Fruit fly (Drosophila melanogaster) whole organism, embryonic: Measurements from ENCODE around the gene srp.
A peak's percentile ranks its signal among the peaks of the same experiment; 100 is the strongest.

Source experiments
- Ada2b ChIP-seq: fragments of 200-800 bp; sonication (Bioruptor generic); IDR thresholded peaks from 2 replicates; pipeline ENCODE4 v1.3.6; 2022; ENCODE audit warnings: missing biosample characterization, missing genetic modification characterization
- Asciz ChIP-seq: fragments of 200-800 bp; sonication (Bioruptor generic); optimal IDR thresholded peaks from 2 replicates; lab custom pipeline; 2017; ENCODE audit warnings: missing biosample characterization, mild to moderate bottlenecking, missing genetic modification characterization, missing genetic modification reagents
- Atf-2 ChIP-seq: fragments of 200-800 bp; sonication (Bioruptor generic); optimal IDR thresholded peaks from 2 replicates; lab custom pipeline; 2016; ENCODE audit warnings: missing biosample characterization, missing genetic modification characterization
- CG10366 ChIP-seq: fragments of 200-800 bp; sonication (Bioruptor generic); IDR thresholded peaks from 2 replicates; pipeline ENCODE4 v1.3.6; 2022; ENCODE audit warnings: missing biosample characterization, missing genetic modification characterization
- CG10979 ChIP-seq: fragments of 200-800 bp; sonication (Bioruptor generic); optimal IDR thresholded peaks from 2 replicates; lab custom pipeline; 2018; ENCODE audit warnings: missing biosample characterization, mild to moderate bottlenecking, missing genetic modification characterization, moderate library complexity
- CG11504 ChIP-seq: fragments of 200-800 bp; sonication (Bioruptor generic); optimal IDR thresholded peaks from 3 replicates; lab custom pipeline; 2019; ENCODE audit warnings: missing biosample characterization, mild to moderate bottlenecking, missing genetic modification characterization, moderate library complexity
- CG11723 ChIP-seq: fragments of 200-800 bp; sonication (Bioruptor generic); optimal IDR thresholded peaks from 2 replicates; lab custom pipeline; 2017; ENCODE audit warnings: missing biosample characterization, mild to moderate bottlenecking, missing genetic modification characterization
- CG13624 ChIP-seq: fragments of 200-800 bp; sonication (Bioruptor generic); optimal IDR thresholded peaks from 2 replicates; lab custom pipeline; 2016; ENCODE audit warnings: missing biosample characterization, missing genetic modification characterization
- CG14965 ChIP-seq: fragments of 200-800 bp; sonication (Bioruptor generic); optimal IDR thresholded peaks from 2 replicates; lab custom pipeline; 2016; ENCODE audit warnings: missing biosample characterization, missing genetic modification characterization, borderline replicate concordance
- CG1529 ChIP-seq: fragments of 200-800 bp; sonication (Bioruptor generic); optimal IDR thresholded peaks from 3 replicates; lab custom pipeline; 2018; ENCODE audit warnings: missing biosample characterization, missing genetic modification characterization
- CG3407 ChIP-seq: fragments of 200-800 bp; sonication (Bioruptor generic); optimal IDR thresholded peaks from 2 replicates; lab custom pipeline; 2018; ENCODE audit warnings: missing biosample characterization, mild to moderate bottlenecking, missing genetic modification characterization
- CG4820 ChIP-seq: fragments of 200-800 bp; sonication (Bioruptor generic); optimal IDR thresholded peaks from 3 replicates; lab custom pipeline; 2016; ENCODE audit warnings: missing biosample characterization, missing genetic modification characterization
- CG6765 ChIP-seq: fragments of 200-800 bp; sonication (Bioruptor generic); optimal IDR thresholded peaks from 3 replicates; lab custom pipeline; 2017; ENCODE audit warnings: missing biosample characterization, mild to moderate bottlenecking, missing genetic modification characterization
- CG6854 ChIP-seq: fragments of 200-800 bp; sonication (Bioruptor generic); optimal IDR thresholded peaks from 3 replicates; lab custom pipeline; 2017; ENCODE audit warnings: missing biosample characterization, mild to moderate bottlenecking, missing genetic modification characterization
- CG7745 ChIP-seq: fragments of 200-800 bp; sonication (Bioruptor generic); optimal IDR thresholded peaks from 2 replicates; lab custom pipeline; 2018; ENCODE audit warnings: missing biosample characterization, mild to moderate bottlenecking, missing genetic modification characterization, moderate library complexity
- CG7786 ChIP-seq: fragments of 200-800 bp; sonication (Bioruptor generic); optimal IDR thresholded peaks from 2 replicates; lab custom pipeline; 2016; ENCODE audit warnings: missing biosample characterization, missing genetic modification characterization
- CG7839 ChIP-seq: fragments of 200-800 bp; sonication (Bioruptor generic); optimal IDR thresholded peaks from 3 replicates; lab custom pipeline; 2018; ENCODE audit warnings: missing biosample characterization, mild to moderate bottlenecking, missing genetic modification characterization, moderate library complexity
- CG8281 ChIP-seq: fragments of 200-800 bp; sonication (Bioruptor generic); optimal IDR thresholded peaks from 2 replicates; lab custom pipeline; 2018; ENCODE audit warnings: missing biosample characterization, mild to moderate bottlenecking, missing genetic modification characterization, moderate library complexity
- CHES-1-like ChIP-seq: fragments of 200-800 bp; sonication (Bioruptor generic); optimal IDR thresholded peaks from 2 replicates; lab custom pipeline; 2016; ENCODE audit warnings: missing biosample characterization, missing genetic modification characterization
- Dbx ChIP-seq: fragments of 200-800 bp; sonication (Bioruptor generic); IDR thresholded peaks from 3 replicates; pipeline ENCODE4 v1.3.6; 2022; ENCODE audit warnings: missing biosample characterization, missing genetic modification characterization
- Drgx ChIP-seq: fragments of 200-800 bp; sonication (Bioruptor generic); IDR thresholded peaks from 2 replicates; pipeline ENCODE4 v1.3.6; 2022; ENCODE audit warnings: missing biosample characterization, missing genetic modification characterization
- Gug ChIP-seq: fragments of 200-800 bp; sonication (Bioruptor generic); IDR thresholded peaks from 4 replicates; pipeline ENCODE4 v1.3.6; 2022; ENCODE audit warnings: missing biosample characterization, missing genetic modification characterization
- Lhr ChIP-seq: fragments of 200-800 bp; sonication (Bioruptor generic); optimal IDR thresholded peaks from 3 replicates; lab custom pipeline; 2017; ENCODE audit warnings: mild to moderate bottlenecking, missing biosample characterization, missing genetic modification reagents, missing genetic modification characterization
- Neu2 ChIP-seq: fragments of 200-800 bp; sonication (Bioruptor generic); optimal IDR thresholded peaks from 3 replicates; lab custom pipeline; 2016; ENCODE audit warnings: missing biosample characterization, missing genetic modification characterization, borderline replicate concordance
- Nf-YB ChIP-seq: fragments of 200-800 bp; sonication (Bioruptor generic); optimal IDR thresholded peaks from 3 replicates; lab custom pipeline; 2019; ENCODE audit warnings: missing biosample characterization, mild to moderate bottlenecking, missing genetic modification characterization, moderate library complexity
- Pdp1 ChIP-seq, 2 experiments: fragments of 200-800 bp; sonication (Bioruptor generic); optimal IDR thresholded peaks; 3 replicates each; lab custom pipeline; 2016; ENCODE audit warnings: missing biosample characterization in 2 of 2, missing genetic modification characterization in 2 of 2, mild to moderate bottlenecking in 1 of 2, moderate library complexity in 1 of 2
- Poxn ChIP-seq: fragments of 200-800 bp; sonication (Bioruptor generic); IDR thresholded peaks from 2 replicates; pipeline ENCODE4 v1.3.6; 2022; ENCODE audit warnings: missing biosample characterization, missing genetic modification characterization
- Sry-δ ChIP-seq: fragments of 200-800 bp; sonication (Bioruptor generic); optimal IDR thresholded peaks from 2 replicates; lab custom pipeline; 2016; ENCODE audit warnings: missing biosample characterization, missing genetic modification characterization
- Stat92E ChIP-seq, 3 experiments: fragments of >200 bp in 2 of 3; fragments of 200-800 bp in 1 of 3; sonication (Bioruptor generic) in 1 of 3; optimal IDR thresholded peaks; 2 replicates each; lab custom pipeline; 2017 to 2019; ENCODE audit warnings: missing biosample characterization in 3 of 3, missing genetic modification characterization in 3 of 3, mild to moderate bottlenecking in 1 of 3, moderate library complexity in 1 of 3
- Taf1 ChIP-seq: fragments of 200-800 bp; sonication (Bioruptor generic); IDR thresholded peaks from 2 replicates; pipeline ENCODE4 v1.3.6; 2022; ENCODE audit warnings: missing biosample characterization, missing genetic modification characterization
- Trl ChIP-seq, 3 experiments: fragments of >200 bp in 2 of 3; fragments of 200-800 bp in 1 of 3; sonication (Bioruptor generic) in 1 of 3; optimal IDR thresholded peaks; 2 replicates in 1 of 3; 3 replicates in 2 of 3; lab custom pipeline; 2016 to 2017; ENCODE audit warnings: missing biosample characterization in 1 of 3, missing genetic modification characterization in 1 of 3
- ab ChIP-seq: fragments of 200-800 bp; sonication (Bioruptor generic); optimal IDR thresholded peaks from 2 replicates; lab custom pipeline; 2016; ENCODE audit warnings: missing biosample characterization, missing genetic modification characterization
- ase ChIP-seq: fragments of 200-800 bp; sonication (Bioruptor generic); IDR thresholded peaks from 3 replicates; pipeline ENCODE4 v1.3.6; 2022; ENCODE audit warnings: missing biosample characterization, missing genetic modification characterization
- bbx ChIP-seq: fragments of 200-800 bp; sonication (Bioruptor generic); IDR thresholded peaks from 2 replicates; pipeline ENCODE4 v1.3.6; 2022; ENCODE audit warnings: missing biosample characterization, missing genetic modification characterization; ENCODE audit not compliant: partially characterized antibody
- danr ChIP-seq: fragments of 200-800 bp; sonication (Bioruptor generic); IDR thresholded peaks from 2 replicates; pipeline ENCODE4 v1.3.6; 2022; ENCODE audit warnings: missing biosample characterization, missing genetic modification characterization
- fd64A ChIP-seq: fragments of 200-800 bp; sonication (Bioruptor generic); optimal IDR thresholded peaks from 3 replicates; lab custom pipeline; 2018; ENCODE audit warnings: missing biosample characterization, mild to moderate bottlenecking, missing genetic modification characterization
- hbn ChIP-seq: fragments of 200-800 bp; sonication (Bioruptor generic); IDR thresholded peaks from 2 replicates; pipeline ENCODE4 v1.3.6; 2022; ENCODE audit warnings: missing biosample characterization, missing genetic modification characterization; ENCODE audit not compliant: partially characterized antibody
- jing ChIP-seq: fragments of 200-800 bp; sonication (Bioruptor generic); optimal IDR thresholded peaks from 2 replicates; lab custom pipeline; 2018; ENCODE audit warnings: missing biosample characterization, mild to moderate bottlenecking, missing genetic modification characterization
- lilli ChIP-seq: fragments of 200-800 bp; sonication (Bioruptor generic); optimal IDR thresholded peaks from 3 replicates; lab custom pipeline; 2016; ENCODE audit warnings: missing biosample characterization, missing genetic modification characterization
- lov ChIP-seq, 2 experiments: fragments of 200-800 bp in 1 of 2; fragments of >200 bp in 1 of 2; sonication (Bioruptor generic) in 1 of 2; IDR thresholded peaks in 1 of 2; optimal IDR thresholded peaks in 1 of 2; 2 replicates in 1 of 2; 3 replicates in 1 of 2; pipeline versions ENCODE4 v1.3.6 to Lab custom; 2017 to 2022; ENCODE audit warnings: missing biosample characterization in 1 of 2, missing genetic modification characterization in 1 of 2
- nerfin-2 ChIP-seq: fragments of 200-800 bp; sonication (Bioruptor generic); IDR thresholded peaks from 2 replicates; pipeline ENCODE4 v1.3.6; 2022; ENCODE audit warnings: missing biosample characterization, missing genetic modification characterization; ENCODE audit not compliant: partially characterized antibody
- otp ChIP-seq: fragments of 200-800 bp; sonication (Bioruptor generic); IDR thresholded peaks from 3 replicates; pipeline ENCODE4, ENCODE4 v1.3.6; 2022; ENCODE audit warnings: missing biosample characterization, missing genetic modification characterization
- pb ChIP-seq: fragments of 200-800 bp; sonication (Bioruptor generic); optimal IDR thresholded peaks from 3 replicates; lab custom pipeline; 2016; ENCODE audit warnings: missing biosample characterization, missing genetic modification characterization
- sc ChIP-seq, 3 experiments: fragments of >200 bp in 2 of 3; fragments of 200-800 bp in 1 of 3; sonication (Bioruptor generic) in 1 of 3; optimal IDR thresholded peaks; 2 replicates in 2 of 3; 3 replicates in 1 of 3; lab custom pipeline; 2017; ENCODE audit warnings: mild to moderate bottlenecking in 1 of 3, missing biosample characterization in 1 of 3, missing genetic modification characterization in 1 of 3, missing genetic modification reagents in 1 of 3
- seq ChIP-seq: fragments of 200-800 bp; sonication (Bioruptor generic); IDR thresholded peaks from 2 replicates; pipeline ENCODE4 v1.3.6; 2022; ENCODE audit warnings: missing biosample characterization, missing genetic modification characterization
- sr ChIP-seq: fragments of 200-800 bp; sonication (Bioruptor generic); IDR thresholded peaks from 3 replicates; pipeline ENCODE4 v1.3.6; 2022; ENCODE audit warnings: missing biosample characterization, missing genetic modification characterization
- stc ChIP-seq: fragments of 200-800 bp; sonication (Bioruptor generic); IDR thresholded peaks from 2 replicates; pipeline ENCODE4 v1.3.6; 2022; ENCODE audit warnings: missing biosample characterization, missing genetic modification characterization
- ttk ChIP-seq: fragments of 200-800 bp; sonication (Bioruptor generic); IDR thresholded peaks from 2 replicates; pipeline ENCODE4 v2.1.2; 2022; ENCODE audit warnings: missing biosample characterization, missing genetic modification characterization
- zfh1 ChIP-seq: fragments of 200-800 bp; sonication (Bioruptor generic); IDR thresholded peaks from 3 replicates; pipeline ENCODE4 v1.3.6; 2022; ENCODE audit warnings: missing biosample characterization, missing genetic modification characterization
- zfh2 ChIP-seq: fragments of 200-800 bp; sonication (Bioruptor generic); optimal IDR thresholded peaks from 2 replicates; lab custom pipeline; 2016; ENCODE audit warnings: missing biosample characterization, missing genetic modification characterization

The srp gene

DNA sequence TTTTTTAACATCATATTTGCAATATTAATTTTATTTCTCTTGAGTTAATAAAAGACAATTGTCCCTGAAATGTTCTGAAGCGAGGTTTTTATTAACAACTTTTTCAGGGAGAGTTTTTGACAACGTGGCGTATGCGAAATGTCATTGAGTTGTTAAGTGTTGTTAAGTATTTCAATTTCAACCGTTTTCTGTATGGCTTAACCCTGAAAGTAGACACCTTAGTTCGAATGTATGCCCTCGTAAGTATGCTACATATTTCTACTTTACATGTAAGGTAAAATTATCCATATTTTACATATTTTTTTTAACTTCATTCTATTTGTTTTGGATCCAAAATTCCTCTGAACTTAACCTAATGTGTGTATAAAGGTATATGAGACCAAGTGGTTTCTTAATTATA, 18.1 kb downstream of the srp start (continued):
- TF ChIP-seq CG11504 (tag; lab: Kevin White, UChicago) (no peak), fd64A (GFP tag; lab: Kevin White, UChicago) (no peak), Lhr (peak; percentile 73), nerfin-2 (GFP tag; lab: Robert Waterston, UW) (peak; percentile 45; the same call in 1 of the 2 replicates), lilli (peak; percentile 1), CG10979 (tag; lab: Kevin White, UChicago) (peak; percentile 62), pb (GFP tag; lab: Kevin White, UChicago) (no peak), CG8281 (tag; lab: Kevin White, UChicago) (no peak), CG1529 (GFP tag; lab: Kevin White, UChicago) (no peak), CG3407 (no peak), CG7786 (GFP tag; lab: Kevin White, UChicago) (no peak), Sry-δ (GFP tag; lab: Kevin White, UChicago) (peak; percentile 1), sr (GFP tag; lab: Robert Waterston, UW) (no peak), sc (optimal IDR thresholded peaks at IDR 0.05; lab: Kevin White, UChicago) (no peak), sc (GFP tag; optimal IDR thresholded peaks at IDR 0.05; lab: Kevin White, UChicago) (no peak), CG11723 (GFP tag; lab: Kevin White, UChicago) (no peak), Drgx (GFP tag; lab: Robert Waterston, UW) (no peak), Ada2b (GFP tag; lab: Robert Waterston, UW) (no peak), ttk (GFP tag; lab: Robert Waterston, UW) (no peak), Taf1 (GFP tag; lab: Robert Waterston, UW) (no peak), Stat92E (GFP tag; optimal IDR thresholded peaks at IDR 0.05; lab: Kevin White, UChicago) (no peak), Neu2 (no peak), Asciz (GFP tag; lab: Kevin White, UChicago) (no peak), Gug (GFP tag; lab: Robert Waterston, UW) (no peak), CG14965 (GFP tag; lab: Kevin White, UChicago) (no peak), Dbx (GFP tag; lab: Robert Waterston, UW) (0 out of 3 replicates have a peak, but pooled peaks have one; percentile 26), zfh1 (GFP tag; lab: Robert Waterston, UW) (no peak), CG4820 (GFP tag; lab: Kevin White, UChicago) (no peak), ab (no peak), Trl (optimal IDR thresholded peaks at IDR 0.05; lab: Kevin White, UChicago) (no peak), Trl (GFP tag; optimal IDR thresholded peaks at IDR 0.05; lab: Kevin White, UChicago) (no peak), Pdp1 (GFP tag; optimal IDR thresholded peaks at IDR 0.05; lab: Kevin White, UChicago) (peak in 1 of 2 experiments; percentile 33), hbn (GFP tag; lab: Robert Waterston, UW) (peak; percentile 65), Atf-2 (GFP tag; lab: Kevin White, UChicago) (no peak), CG6765 (GFP tag; lab: Kevin White, UChicago) (no peak), zfh2 (GFP tag; lab: Kevin White, UChicago) (no peak), CG13624 (peak; percentile 15), seq (GFP tag; lab: Robert Waterston, UW) (no peak), danr (GFP tag; lab: Robert Waterston, UW) (no peak), ase (no peak), CG6854 (GFP tag; lab: Kevin White, UChicago) (no peak), CG7839 (tag; lab: Kevin White, UChicago) (no peak), stc (GFP tag; lab: Robert Waterston, UW) (no peak), jing (GFP tag; lab: Kevin White, UChicago) (no peak), lov (optimal IDR thresholded peaks at IDR 0.05; lab: Kevin White, UChicago) (no peak), lov (GFP tag; IDR thresholded peaks at IDR 0.05; lab: Robert Waterston, UW) (no peak), Poxn (GFP tag; lab: Robert Waterston, UW) (no peak), otp (no peak), bbx (GFP tag; lab: Robert Waterston, UW) (peak; percentile 73), Nf-YB (GFP tag; lab: Kevin White, UChicago) (peak; percentile 16), CG10366 (GFP tag; lab: Robert Waterston, UW) (no peak), CG7745 (tag; lab: Kevin White, UChicago) (no peak), CHES-1-like (GFP tag; lab: Kevin White, UChicago) (no peak)
